Fruit fly (Drosophila melanogaster) whole organism, embryonic: ENCODE measurements around the gene CG17036.
A peak's percentile ranks its signal among the peaks of the same experiment; 100 is the strongest.

Source experiments
- Abd-B ChIP-seq: fragments of 200-800 bp; sonication (Bioruptor generic); optimal IDR thresholded peaks from 2 replicates; lab custom pipeline; 2018; ENCODE audit warnings: missing biosample characterization, mild to moderate bottlenecking, missing genetic modification characterization, moderate library complexity
- CG10209 ChIP-seq: fragments of 200-800 bp; sonication (Bioruptor generic); optimal IDR thresholded peaks from 3 replicates; lab custom pipeline; 2017; ENCODE audit warnings: missing biosample characterization, mild to moderate bottlenecking, missing genetic modification characterization, missing genetic modification reagents
- CG1024 ChIP-seq: fragments of 200-800 bp; sonication (Bioruptor generic); IDR thresholded peaks from 2 replicates; pipeline ENCODE4 v1.3.6; 2022; ENCODE audit warnings: missing biosample characterization, missing genetic modification characterization
- CG10267 ChIP-seq: fragments of 200-800 bp; sonication (Bioruptor generic); optimal IDR thresholded peaks from 2 replicates; lab custom pipeline; 2018; ENCODE audit warnings: missing biosample characterization, mild to moderate bottlenecking, missing genetic modification characterization, moderate library complexity
- CG10274 ChIP-seq: fragments of 200-800 bp; sonication (Bioruptor generic); optimal IDR thresholded peaks from 3 replicates; lab custom pipeline; 2017; ENCODE audit warnings: missing biosample characterization, mild to moderate bottlenecking, missing genetic modification characterization
- CG10979 ChIP-seq: fragments of 200-800 bp; sonication (Bioruptor generic); optimal IDR thresholded peaks from 2 replicates; lab custom pipeline; 2018; ENCODE audit warnings: missing biosample characterization, mild to moderate bottlenecking, missing genetic modification characterization, moderate library complexity
- CG12942 ChIP-seq: fragments of 200-800 bp; sonication (Bioruptor generic); optimal IDR thresholded peaks from 3 replicates; lab custom pipeline; 2016; ENCODE audit warnings: missing biosample characterization, missing genetic modification characterization
- CG13296 ChIP-seq: fragments of 200-800 bp; sonication (Bioruptor generic); optimal IDR thresholded peaks from 3 replicates; lab custom pipeline; 2018; ENCODE audit warnings: missing biosample characterization, mild to moderate bottlenecking, missing genetic modification characterization
- CG15073 ChIP-seq: fragments of 200-800 bp; sonication (Bioruptor generic); optimal IDR thresholded peaks from 2 replicates; lab custom pipeline; 2016; ENCODE audit warnings: missing biosample characterization, missing genetic modification characterization
- CG1603 ChIP-seq: fragments of 200-800 bp; sonication (Bioruptor generic); optimal IDR thresholded peaks from 2 replicates; lab custom pipeline; 2019; ENCODE audit warnings: missing biosample characterization, mild to moderate bottlenecking, missing genetic modification characterization, moderate library complexity
- CG3847 ChIP-seq: fragments of 200-800 bp; sonication (Bioruptor generic); IDR thresholded peaks from 2 replicates; pipeline ENCODE4 v1.3.6; 2022; ENCODE audit warnings: missing biosample characterization, missing genetic modification characterization
- CG4328 ChIP-seq: fragments of 200-800 bp; sonication (Bioruptor generic); optimal IDR thresholded peaks from 3 replicates; lab custom pipeline; 2017; ENCODE audit warnings: missing biosample characterization, missing genetic modification reagents, missing genetic modification characterization
- CG6254 ChIP-seq: fragments of 200-800 bp; sonication (Bioruptor generic); optimal IDR thresholded peaks from 3 replicates; lab custom pipeline; 2017; ENCODE audit warnings: mild to moderate bottlenecking, missing biosample characterization, missing genetic modification reagents, missing genetic modification characterization
- CG6765 ChIP-seq: fragments of 200-800 bp; sonication (Bioruptor generic); optimal IDR thresholded peaks from 3 replicates; lab custom pipeline; 2017; ENCODE audit warnings: missing biosample characterization, mild to moderate bottlenecking, missing genetic modification characterization
- CG7357 ChIP-seq: fragments of 200-800 bp; sonication (Bioruptor generic); IDR thresholded peaks from 3 replicates; pipeline ENCODE4 v1.3.6; 2022; ENCODE audit warnings: missing biosample characterization, missing genetic modification characterization
- CG8388 ChIP-seq: fragments of 200-800 bp; sonication (Bioruptor generic); optimal IDR thresholded peaks from 2 replicates; lab custom pipeline; 2019; ENCODE audit warnings: missing biosample characterization, mild to moderate bottlenecking, missing genetic modification characterization, moderate library complexity
- CG9797 ChIP-seq: fragments of 200-800 bp; sonication (Bioruptor generic); optimal IDR thresholded peaks from 3 replicates; lab custom pipeline; 2018; ENCODE audit warnings: missing biosample characterization, mild to moderate bottlenecking, missing genetic modification characterization
- CG9932 ChIP-seq: fragments of 200-800 bp; sonication (Bioruptor generic); IDR thresholded peaks from 2 replicates; pipeline ENCODE4 v1.3.6; 2022; ENCODE audit warnings: missing biosample characterization, missing genetic modification characterization
- Dfd ChIP-seq, 2 experiments: fragments of >200 bp; optimal IDR thresholded peaks; 2 replicates each; lab custom pipeline; 2017; ENCODE audit warnings: missing biosample characterization in 2 of 2, missing genetic modification characterization in 2 of 2
- Fer3 ChIP-seq: fragments of 200-800 bp; sonication (Bioruptor generic); optimal IDR thresholded peaks from 2 replicates; lab custom pipeline; 2018; ENCODE audit warnings: missing biosample characterization, mild to moderate bottlenecking, missing genetic modification characterization, moderate library complexity
- Nf-YC ChIP-seq: fragments of 200-800 bp; optimal IDR thresholded peaks from 3 replicates; lab custom pipeline; 2019; ENCODE audit warnings: missing biosample characterization, mild to moderate bottlenecking, missing genetic modification characterization, moderate library complexity
- Oaz ChIP-seq: fragments of 200-800 bp; sonication (Bioruptor generic); IDR thresholded peaks from 2 replicates; pipeline ENCODE4 v1.3.6; 2022; ENCODE audit warnings: missing biosample characterization, missing genetic modification characterization
- Pdp1 ChIP-seq, 2 experiments: fragments of 200-800 bp; sonication (Bioruptor generic); optimal IDR thresholded peaks; 3 replicates each; lab custom pipeline; 2016; ENCODE audit warnings: missing biosample characterization in 2 of 2, missing genetic modification characterization in 2 of 2, mild to moderate bottlenecking in 1 of 2, moderate library complexity in 1 of 2
- Scr ChIP-seq: fragments of 200-800 bp; sonication (Bioruptor generic); IDR thresholded peaks from 2 replicates; pipeline ENCODE4 v1.3.6; 2022; ENCODE audit warnings: missing biosample characterization, missing genetic modification characterization; ENCODE audit not compliant: partially characterized antibody
- Sin3A ChIP-seq: fragments of >200 bp; optimal IDR thresholded peaks from 2 replicates; lab custom pipeline; 2018
- Sry-β ChIP-seq: fragments of 200-800 bp; sonication (Bioruptor generic); optimal IDR thresholded peaks from 2 replicates; lab custom pipeline; 2018; ENCODE audit warnings: missing biosample characterization, mild to moderate bottlenecking, missing genetic modification characterization, moderate library complexity
- TFAM ChIP-seq: fragments of 200-800 bp; sonication (Bioruptor generic); optimal IDR thresholded peaks from 2 replicates; lab custom pipeline; 2017; ENCODE audit warnings: missing biosample characterization, missing genetic modification characterization, inconsistent platforms
- Xbp1 ChIP-seq: fragments of 200-800 bp; sonication (Bioruptor generic); optimal IDR thresholded peaks from 3 replicates; lab custom pipeline; 2016; ENCODE audit warnings: missing biosample characterization, mild to moderate bottlenecking, missing genetic modification characterization
- Xrp1 ChIP-seq: fragments of 200-800 bp; sonication (Bioruptor generic); IDR thresholded peaks from 2 replicates; pipeline ENCODE4 v1.3.6; 2022; ENCODE audit warnings: missing biosample characterization, missing genetic modification characterization
- ato ChIP-seq: fragments of 200-800 bp; sonication (Bioruptor generic); IDR thresholded peaks from 2 replicates; pipeline ENCODE4 v1.3.6; 2022; ENCODE audit warnings: missing biosample characterization, missing genetic modification characterization; ENCODE audit not compliant: partially characterized antibody
- bcd ChIP-seq: fragments of 200-800 bp; sonication (Bioruptor generic); optimal IDR thresholded peaks from 2 replicates; lab custom pipeline; 2017; ENCODE audit warnings: missing biosample characterization, mild to moderate bottlenecking, missing genetic modification characterization
- emc ChIP-seq: fragments of 200-800 bp; sonication (Bioruptor generic); optimal IDR thresholded peaks from 2 replicates; lab custom pipeline; 2016; ENCODE audit warnings: missing biosample characterization, missing genetic modification characterization
- hb ChIP-seq: fragments of 200-800 bp; sonication (Bioruptor generic); IDR thresholded peaks from 3 replicates; pipeline ENCODE4 v1.3.6; 2022; ENCODE audit warnings: missing biosample characterization, missing genetic modification characterization; ENCODE audit not compliant: partially characterized antibody
- her ChIP-seq: fragments of 200-800 bp; sonication (Bioruptor generic); optimal IDR thresholded peaks from 2 replicates; lab custom pipeline; 2016; ENCODE audit warnings: missing biosample characterization, missing genetic modification characterization
- lola ChIP-seq, 3 experiments: fragments of >200 bp in 2 of 3; fragments of 200-800 bp in 1 of 3; sonication (Bioruptor generic) in 1 of 3; optimal IDR thresholded peaks; 2 replicates each; lab custom pipeline; 2017 to 2019; ENCODE audit warnings: missing biosample characterization in 3 of 3, missing genetic modification characterization in 3 of 3, mild to moderate bottlenecking in 1 of 3, moderate library complexity in 1 of 3
- lov ChIP-seq, 2 experiments: fragments of 200-800 bp in 1 of 2; fragments of >200 bp in 1 of 2; sonication (Bioruptor generic) in 1 of 2; IDR thresholded peaks in 1 of 2; optimal IDR thresholded peaks in 1 of 2; 2 replicates in 1 of 2; 3 replicates in 1 of 2; pipeline versions ENCODE4 v1.3.6 to Lab custom; 2017 to 2022; ENCODE audit warnings: missing biosample characterization in 1 of 2, missing genetic modification characterization in 1 of 2
- oc ChIP-seq: fragments of 200-800 bp; sonication (Bioruptor generic); optimal IDR thresholded peaks from 2 replicates; lab custom pipeline; 2018; ENCODE audit warnings: missing biosample characterization, mild to moderate bottlenecking, missing genetic modification characterization, moderate library complexity
- phol ChIP-seq: fragments of 200-800 bp; sonication (Bioruptor generic); optimal IDR thresholded peaks from 3 replicates; lab custom pipeline; 2018; ENCODE audit warnings: missing biosample characterization, mild to moderate bottlenecking, missing genetic modification characterization, moderate library complexity
- ro ChIP-seq: fragments of 200-800 bp; sonication (Bioruptor generic); IDR thresholded peaks from 2 replicates; pipeline ENCODE4 v1.3.6; 2022; ENCODE audit warnings: missing biosample characterization, missing genetic modification characterization
- sens ChIP-seq: fragments of 200-800 bp; sonication (Bioruptor generic); peaks from one replicate; lab custom pipeline; 2016; ENCODE audit warnings: missing biosample characterization, missing genetic modification characterization
- sim ChIP-seq: fragments of 200-800 bp; sonication (Bioruptor generic); IDR thresholded peaks from 2 replicates; pipeline ENCODE4 v1.3.6; 2022; ENCODE audit warnings: missing biosample characterization, missing genetic modification characterization
- stc ChIP-seq: fragments of 200-800 bp; sonication (Bioruptor generic); IDR thresholded peaks from 2 replicates; pipeline ENCODE4 v1.3.6; 2022; ENCODE audit warnings: missing biosample characterization, missing genetic modification characterization
- sug ChIP-seq: fragments of 200-800 bp; optimal IDR thresholded peaks from 2 replicates; lab custom pipeline; 2019; ENCODE audit warnings: missing biosample characterization, mild to moderate bottlenecking, missing genetic modification characterization, moderate library complexity
- tgo ChIP-seq: fragments of 200-800 bp; sonication (Bioruptor generic); IDR thresholded peaks from 3 replicates; pipeline ENCODE4 v1.3.6; 2022; ENCODE audit warnings: missing biosample characterization, missing genetic modification characterization
- tll ChIP-seq, 2 experiments: fragments of 200-800 bp in 1 of 2; fragments of >200 bp in 1 of 2; sonication (Bioruptor generic) in 1 of 2; optimal IDR thresholded peaks; 2 replicates each; lab custom pipeline; 2017 to 2019; ENCODE audit warnings: missing biosample characterization in 2 of 2, missing genetic modification characterization in 2 of 2, mild to moderate bottlenecking in 1 of 2, moderate library complexity in 1 of 2
- unpg ChIP-seq: fragments of 200-800 bp; sonication (Bioruptor generic); optimal IDR thresholded peaks from 3 replicates; lab custom pipeline; 2018; ENCODE audit warnings: missing biosample characterization, mild to moderate bottlenecking, missing genetic modification characterization, moderate library complexity
- usp ChIP-seq: fragments of >200 bp; optimal IDR thresholded peaks from 2 replicates; lab custom pipeline; 2017; ENCODE audit warnings: missing biosample characterization, missing genetic modification characterization
- wdn ChIP-seq: fragments of 200-800 bp; sonication (Bioruptor generic); IDR thresholded peaks from 2 replicates; pipeline ENCODE4 v1.3.6; 2022; ENCODE audit warnings: missing biosample characterization, missing genetic modification characterization
- wek ChIP-seq: fragments of 200-800 bp; sonication (Bioruptor generic); optimal IDR thresholded peaks from 3 replicates; lab custom pipeline; 2018; ENCODE audit warnings: missing biosample characterization, mild to moderate bottlenecking, missing genetic modification characterization, moderate library complexity

CG17036 gene

DNA sequence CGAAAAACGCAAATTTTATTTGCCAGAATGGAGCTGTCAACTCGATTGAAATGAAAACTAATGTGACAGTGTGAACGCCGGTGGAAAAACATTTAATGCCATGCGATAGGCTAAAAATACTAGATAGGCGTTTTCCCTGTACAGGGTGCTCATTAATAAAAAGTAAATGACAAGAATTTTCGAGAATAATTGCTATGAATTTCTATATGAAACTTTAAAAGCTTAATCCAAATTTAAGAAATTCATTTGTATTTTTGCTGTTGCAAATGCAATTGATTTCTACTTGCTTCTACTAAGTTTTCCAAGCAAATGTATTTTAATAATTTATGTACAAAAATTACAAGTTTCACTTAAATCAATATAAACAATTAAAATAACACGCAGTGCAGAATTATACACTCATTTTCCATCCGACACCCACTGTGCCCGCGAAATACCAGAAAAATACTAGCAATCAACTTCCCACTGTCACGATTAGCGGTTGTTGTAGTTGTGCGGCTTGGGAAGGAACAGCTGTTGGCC is 21.3 kb upstream of the CG17036 start, which contains the start of gene Pih1D1 (continued):
- TF ChIP-seq CG1603 (tag; lab: Kevin White, UChicago) (peak; percentile 74), Xbp1 (peak; percentile 97), CG6254 (GFP tag; lab: Kevin White, UChicago) (peak; percentile 96), CG3847 (GFP tag; lab: Robert Waterston, UW) (peak; percentile 96), sens (peak; percentile 99), Dfd (GFP tag; optimal IDR thresholded peaks at IDR 0.05; lab: Kevin White, UChicago) (peak in 1 of 2 experiments; percentile 93), CG15073 (GFP tag; lab: Kevin White, UChicago) (peak; percentile 77), CG9797 (GFP tag; lab: Kevin White, UChicago) (peak; percentile 82), Oaz (GFP tag; lab: Robert Waterston, UW) (peak; percentile 95), sim (GFP tag; lab: Robert Waterston, UW) (peak; percentile 89), Nf-YC (tag; lab: Kevin White, UChicago) (no peak), phol (tag; lab: Kevin White, UChicago) (peak; percentile 98), Sry-β (GFP tag; lab: Kevin White, UChicago) (peak; percentile 36), Sin3A (peak; percentile 54), Pdp1 (GFP tag; optimal IDR thresholded peaks at IDR 0.05; lab: Kevin White, UChicago) (peak; percentile 88 to 95), CG7357 (GFP tag; lab: Robert Waterston, UW) (peak; percentile 93), Abd-B (GFP tag; lab: Kevin White, UChicago) (peak; percentile 97), Xrp1 (peak; percentile 97), CG1024 (GFP tag; lab: Robert Waterston, UW) (peak; percentile 82), tgo (GFP tag; lab: Robert Waterston, UW) (peak; percentile 97), Scr (no peak), CG9932 (GFP tag; lab: Robert Waterston, UW) (peak; percentile 97), wek (GFP tag; lab: Kevin White, UChicago) (no peak), tll (GFP tag; optimal IDR thresholded peaks at IDR 0.05; lab: Kevin White, UChicago) (peak; percentile 34 to 36), her (GFP tag; lab: Kevin White, UChicago) (peak; percentile 71), unpg (GFP tag; lab: Kevin White, UChicago) (peak; percentile 92), CG10209 (GFP tag; lab: Kevin White, UChicago) (peak; percentile 95), usp (GFP tag; lab: Kevin White, UChicago) (no peak), bcd (peak; percentile 98), hb (GFP tag; lab: Robert Waterston, UW) (no peak), Fer3 (peak; percentile 95), CG6765 (GFP tag; lab: Kevin White, UChicago) (peak; percentile 91), CG13296 (GFP tag; lab: Kevin White, UChicago) (no peak), lov (optimal IDR thresholded peaks at IDR 0.05; lab: Kevin White, UChicago) (no peak), lov (GFP tag; IDR thresholded peaks at IDR 0.05; lab: Robert Waterston, UW) (peak; percentile 82), lola (GFP tag; optimal IDR thresholded peaks at IDR 0.05; lab: Kevin White, UChicago) (peak in 1 of 3 experiments; percentile 96), CG10979 (tag; lab: Kevin White, UChicago) (peak; percentile 92), CG10274 (GFP tag; lab: Kevin White, UChicago) (peak; percentile 83), CG8388 (GFP tag; lab: Kevin White, UChicago) (peak; percentile 91), TFAM (GFP tag; lab: Kevin White, UChicago) (peak; percentile 72), ro (GFP tag; lab: Robert Waterston, UW) (peak; percentile 91), emc (GFP tag; lab: Kevin White, UChicago) (peak; percentile 82), ato (no peak), oc (tag; lab: Kevin White, UChicago) (peak; percentile 83), CG10267 (tag; lab: Kevin White, UChicago) (peak; percentile 89), wdn (GFP tag; lab: Robert Waterston, UW) (peak; percentile 91), sug (tag; lab: Kevin White, UChicago) (peak; percentile 96), CG12942 (GFP tag; lab: Kevin White, UChicago) (peak; percentile 93), CG4328 (GFP tag; lab: Kevin White, UChicago) (peak; percentile 92), stc (GFP tag; lab: Robert Waterston, UW) (peak; percentile 95)
